Worm (Caenorhabditis elegans) whole organism, young adult: ENCODE results near the gene msp-38.
A peak's percentile ranks its signal among the peaks of the same experiment; 100 is the strongest.

ENCODE experiments used
- C06A6.2 ChIP-seq: fragments of 200-800 bp; sonication (Bioruptor generic); conservative IDR thresholded peaks from 2 replicates; pipeline ENCODE4 v1.3.6; 2022; ENCODE audit warnings: missing genetic modification characterization, missing compliant biosample characterization
- F23B12.7 ChIP-seq: sonication (generic microtip); optimal IDR thresholded peaks from 2 replicates; lab custom pipeline; 2017; ENCODE audit warnings: missing genetic modification characterization, mild to moderate bottlenecking, missing compliant biosample characterization, antibody characterized with exemption, moderate library complexity; ENCODE audit not compliant: insufficient read depth
- F55B11.4 ChIP-seq: sonication (generic microtip); optimal IDR thresholded peaks from 2 replicates; lab custom pipeline; 2016; ENCODE audit warnings: missing compliant biosample characterization, missing genetic modification characterization, borderline replicate concordance; ENCODE audit not compliant: insufficient read depth
- T07F8.4 ChIP-seq: sonication (generic microtip); optimal IDR thresholded peaks from 2 replicates; lab custom pipeline; 2016; ENCODE audit warnings: mild to moderate bottlenecking, missing genetic modification characterization, moderate library complexity, missing compliant biosample characterization
- Y53G8AR.9 ChIP-seq: fragments of 200-800 bp; sonication (Bioruptor generic); conservative IDR thresholded peaks from 2 replicates; pipeline ENCODE4 v1.3.6; 2022; ENCODE audit warnings: missing genetic modification reagents, missing genetic modification characterization, missing compliant biosample characterization
- akir-1 ChIP-seq: fragments of 200-800 bp; sonication (Bioruptor generic); optimal IDR thresholded peaks from 2 replicates; lab custom pipeline; 2018; ENCODE audit warnings: mild to moderate bottlenecking, missing genetic modification characterization, moderate library complexity, missing compliant biosample characterization
- ama-1 ChIP-seq, 3 experiments: fragments of 150-350 bp in 1 of 3; sonication (generic microtip) in 2 of 3; optimal IDR thresholded peaks; 2 replicates each; lab custom pipeline; 2014 to 2018; ENCODE audit warnings: missing biosample characterization in 2 of 3, missing genetic modification characterization in 2 of 3, missing genetic modification reagents in 2 of 3
- atf-7 ChIP-seq: sonication (generic microtip); optimal IDR thresholded peaks from 2 replicates; lab custom pipeline; 2017; ENCODE audit warnings: mild to moderate bottlenecking, missing genetic modification characterization, missing compliant biosample characterization
- attf-5 ChIP-seq: fragments of 200-800 bp; sonication (Bioruptor generic); optimal IDR thresholded peaks from 2 replicates; lab custom pipeline; 2018; ENCODE audit warnings: mild to moderate bottlenecking, missing genetic modification characterization, missing compliant biosample characterization
- ceh-100 ChIP-seq: fragments of 200-800 bp; sonication (Bioruptor generic); IDR thresholded peaks from 2 replicates; pipeline ENCODE4 v1.3.6; 2022; ENCODE audit warnings: missing genetic modification reagents, missing genetic modification characterization, missing compliant biosample characterization
- ceh-27 ChIP-seq: fragments of 200-800 bp; sonication (Bioruptor generic); optimal IDR thresholded peaks from 2 replicates; lab custom pipeline; 2018; ENCODE audit warnings: mild to moderate bottlenecking, missing genetic modification characterization, moderate library complexity, missing compliant biosample characterization
- ceh-40 ChIP-seq: fragments of 200-800 bp; sonication (Bioruptor generic); IDR thresholded peaks from 2 replicates; pipeline ENCODE4 v1.3.6; 2022; ENCODE audit warnings: missing genetic modification characterization, missing compliant biosample characterization
- chd-7 ChIP-seq: sonication (generic microtip); optimal IDR thresholded peaks from 2 replicates; lab custom pipeline; 2016; ENCODE audit warnings: mild to moderate bottlenecking, missing genetic modification characterization, moderate library complexity, missing compliant biosample characterization
- die-1 ChIP-seq: sonication (generic microtip); optimal IDR thresholded peaks from 2 replicates; lab custom pipeline; 2016; ENCODE audit warnings: missing genotype, mild to moderate bottlenecking, missing genetic modification characterization, missing compliant biosample characterization
- dox-1 ChIP-seq: fragments of 200-800 bp; sonication (Bioruptor generic); IDR thresholded peaks from 2 replicates; pipeline ENCODE4 v1.3.6; 2022; ENCODE audit warnings: missing genetic modification reagents, missing genetic modification characterization, missing compliant biosample characterization
- egrh-3 ChIP-seq: fragments of 200-800 bp; sonication (Bioruptor generic); IDR thresholded peaks from 2 replicates; pipeline ENCODE4 v1.3.6; 2022; ENCODE audit warnings: missing genetic modification reagents, missing genetic modification characterization, missing compliant biosample characterization
- gei-17 ChIP-seq: fragments of 200-800 bp; sonication (Bioruptor generic); optimal IDR thresholded peaks from 2 replicates; lab custom pipeline; 2018; ENCODE audit warnings: mild to moderate bottlenecking, missing genetic modification characterization, missing compliant biosample characterization
- hlh-12 ChIP-seq: sonication (generic microtip); optimal IDR thresholded peaks from 2 replicates; lab custom pipeline; 2016; ENCODE audit warnings: missing genetic modification characterization, missing compliant biosample characterization
- hmg-1.2 ChIP-seq: fragments of 200-800 bp; sonication (Bioruptor generic); IDR thresholded peaks from 2 replicates; pipeline ENCODE4 v1.3.6; 2022; ENCODE audit warnings: missing genetic modification reagents, missing genetic modification characterization, missing compliant biosample characterization
- hmg-20 ChIP-seq: fragments of 200-800 bp; sonication (Bioruptor generic); IDR thresholded peaks from 2 replicates; pipeline ENCODE4 v1.3.6; 2022; ENCODE audit warnings: missing genetic modification reagents, missing genetic modification characterization, missing compliant biosample characterization
- lin-40 ChIP-seq: sonication (generic microtip); optimal IDR thresholded peaks from 2 replicates; lab custom pipeline; 2016; ENCODE audit warnings: missing genetic modification characterization, mild to moderate bottlenecking, missing compliant biosample characterization, missing genotype, missing genetic modification reagents
- lsl-1 ChIP-seq: fragments of 200-800 bp; sonication (Bioruptor generic); optimal IDR thresholded peaks from 2 replicates; lab custom pipeline; 2018; ENCODE audit warnings: mild to moderate bottlenecking, missing genetic modification characterization, moderate library complexity, missing compliant biosample characterization
- mcd-1 ChIP-seq: fragments of 200-800 bp; sonication (Bioruptor generic); IDR thresholded peaks from 2 replicates; pipeline ENCODE4 v1.3.6; 2022; ENCODE audit warnings: missing genetic modification reagents, missing genetic modification characterization, missing compliant biosample characterization
- mel-28 ChIP-seq: sonication (generic microtip); optimal IDR thresholded peaks from 2 replicates; lab custom pipeline; 2016; ENCODE audit warnings: borderline replicate concordance, mild to moderate bottlenecking, missing genetic modification characterization, missing compliant biosample characterization
- nhr-179 ChIP-seq: sonication (generic microtip); optimal IDR thresholded peaks from 2 replicates; lab custom pipeline; 2016; ENCODE audit warnings: mild to moderate bottlenecking, missing genetic modification characterization, missing compliant biosample characterization
- nhr-90 ChIP-seq: sonication (generic microtip); optimal IDR thresholded peaks from 2 replicates; lab custom pipeline; 2016; ENCODE audit warnings: missing genotype, mild to moderate bottlenecking, missing genetic modification characterization, missing compliant biosample characterization
- rcor-1 ChIP-seq: fragments of 200-800 bp; sonication (Bioruptor generic); IDR thresholded peaks from 2 replicates; pipeline ENCODE4 v1.3.6; 2022; ENCODE audit warnings: missing genetic modification reagents, missing genetic modification characterization, missing compliant biosample characterization
- rec-8 ChIP-seq, 2 experiments: sonication (generic microtip); optimal IDR thresholded peaks; 2 replicates each; lab custom pipeline; 2016; ENCODE audit warnings: mild to moderate bottlenecking in 2 of 2, missing genetic modification characterization in 2 of 2, missing genetic modification reagents in 2 of 2, missing genotype in 2 of 2, missing biosample characterization in 1 of 2, missing compliant biosample characterization in 1 of 2, moderate library complexity in 1 of 2
- repo-1 ChIP-seq: sonication (generic microtip); optimal IDR thresholded peaks from 2 replicates; lab custom pipeline; 2017; ENCODE audit warnings: mild to moderate bottlenecking, missing genetic modification characterization, missing compliant biosample characterization
- rpc-1 ChIP-seq, 2 experiments: fragments of 150-350 bp in 1 of 2; sonication (generic microtip) in 1 of 2; optimal IDR thresholded peaks; 2 replicates each; lab custom pipeline; 2014 to 2018; ENCODE audit warnings: missing biosample characterization in 1 of 2, missing genetic modification characterization in 1 of 2, missing genetic modification reagents in 1 of 2, missing genotype in 1 of 2
- sdz-38 ChIP-seq: sonication (generic microtip); optimal IDR thresholded peaks from 2 replicates; lab custom pipeline; 2016; ENCODE audit warnings: missing genotype, missing genetic modification characterization, missing compliant biosample characterization
- snpc-1.1 ChIP-seq: sonication (generic microtip); optimal IDR thresholded peaks from 2 replicates; lab custom pipeline; 2017; ENCODE audit warnings: missing genetic modification characterization, mild to moderate bottlenecking, missing compliant biosample characterization, antibody characterized with exemption, moderate library complexity, missing genotype, missing genetic modification reagents; ENCODE audit not compliant: insufficient read depth
- snpc-1.3 ChIP-seq: sonication (generic microtip); optimal IDR thresholded peaks from 2 replicates; lab custom pipeline; 2017; ENCODE audit warnings: missing genetic modification characterization, mild to moderate bottlenecking, missing compliant biosample characterization, antibody characterized with exemption, moderate library complexity, missing genotype, missing genetic modification reagents; ENCODE audit not compliant: insufficient read depth
- snpc-4 ChIP-seq, 5 experiments: fragments of 150-350 bp in 1 of 5; sonication (generic microtip) in 4 of 5; optimal IDR thresholded peaks; 2 replicates each; lab custom pipeline; 2014 to 2018; ENCODE audit warnings: missing genetic modification characterization in 5 of 5, missing biosample characterization in 3 of 5, antibody characterized with exemption in 2 of 5, mild to moderate bottlenecking in 2 of 5, missing compliant biosample characterization in 2 of 5, missing genotype in 2 of 5, moderate library complexity in 2 of 5, missing genetic modification reagents in 1 of 5
- tlf-1 ChIP-seq: fragments of 200-800 bp; sonication (Bioruptor generic); optimal IDR thresholded peaks from 2 replicates; lab custom pipeline; 2018; ENCODE audit warnings: mild to moderate bottlenecking, missing genetic modification characterization, missing compliant biosample characterization
- unc-62 ChIP-seq: fragments of 150-350 bp; optimal IDR thresholded peaks from 2 replicates; lab custom pipeline; 2014; ENCODE audit warnings: missing biosample characterization, missing genetic modification reagents, missing genetic modification characterization
- zfh-2 ChIP-seq: fragments of 200-800 bp; sonication (Bioruptor generic); conservative IDR thresholded peaks from 2 replicates; pipeline ENCODE4 v1.3.6; 2022; ENCODE audit warnings: missing genetic modification reagents, missing genetic modification characterization, missing compliant biosample characterization
- zim-3 ChIP-seq: sonication (generic microtip); optimal IDR thresholded peaks from 2 replicates; lab custom pipeline; 2017; ENCODE audit warnings: mild to moderate bottlenecking, missing genetic modification characterization, moderate library complexity, missing compliant biosample characterization
- ztf-18 ChIP-seq: sonication (generic microtip); optimal IDR thresholded peaks from 2 replicates; lab custom pipeline; 2016; ENCODE audit warnings: missing genotype, mild to moderate bottlenecking, missing genetic modification characterization, missing compliant biosample characterization
- ztf-22 ChIP-seq: fragments of 200-800 bp; sonication (Bioruptor generic); optimal IDR thresholded peaks from 2 replicates; lab custom pipeline; 2018; ENCODE audit warnings: mild to moderate bottlenecking, missing genetic modification characterization, moderate library complexity, missing compliant biosample characterization
- ztf-25 ChIP-seq: fragments of 200-800 bp; sonication (Bioruptor generic); IDR thresholded peaks from 2 replicates; pipeline ENCODE4 v1.3.6; 2022; ENCODE audit warnings: missing genetic modification reagents, missing genetic modification characterization, missing compliant biosample characterization
- ztf-28 ChIP-seq: fragments of 200-800 bp; sonication (Bioruptor generic); IDR thresholded peaks from 2 replicates; pipeline ENCODE4 v1.3.6; 2022; ENCODE audit warnings: missing genetic modification reagents, missing genetic modification characterization, missing compliant biosample characterization
- ztf-3 ChIP-seq: fragments of 200-800 bp; sonication (Bioruptor generic); optimal IDR thresholded peaks from 2 replicates; lab custom pipeline; 2018; ENCODE audit warnings: mild to moderate bottlenecking, missing genetic modification characterization, missing compliant biosample characterization

Gene msp-38

ce11 chrIV:10135817-10136216 is 7.7 kb downstream of the msp-38 start, which contains the start of gene K08F4.5:
Gene K08F4.5, minus strand, starts transcription at chrIV:10135917.
- TF ChIP-seq mcd-1 (no peak), hmg-1.2 (no peak)

ce11 chrIV:10129957-10130356 is 13.6 kb downstream of the msp-38 start, which contains the start of gene glt-3:
Gene glt-3, plus strand, starts transcription at chrIV:10130257.
- TF ChIP-seq dox-1 (GFP tag; lab: Robert Waterston, UW) (no peak), ztf-18 (no peak), hmg-20 (GFP tag; lab: Robert Waterston, UW) (no peak), lin-40 (tag; lab: Kevin White, UChicago) (no peak), mel-28 (tag; lab: Kevin White, UChicago) (no peak), attf-5 (no peak), egrh-3 (GFP tag; lab: Robert Waterston, UW) (no peak), rcor-1 (no peak), nhr-179 (tag; lab: Kevin White, UChicago) (no peak), hlh-12 (tag; lab: Kevin White, UChicago) (no peak), snpc-1.1 (tag; lab: Kevin White, UChicago) (no peak), ama-1 (optimal IDR thresholded peaks at IDR 0.05; lab: Kevin White, UChicago) (no peak), ama-1 (GFP tag; optimal IDR thresholded peaks at IDR 0.05; lab: Kevin White, UChicago) (no peak), akir-1 (no peak), F55B11.4 (tag; lab: Kevin White, UChicago) (no peak), zfh-2 (no peak), zim-3 (tag; lab: Kevin White, UChicago) (no peak), ceh-40 (no peak), snpc-4 (GFP tag; optimal IDR thresholded peaks at IDR 0.05; lab: Kevin White, UChicago) (no peak), snpc-4 (tag; optimal IDR thresholded peaks at IDR 0.05; lab: Kevin White, UChicago) (no peak), unc-62 (GFP tag; lab: Kevin White, UChicago) (no peak)
- TF ChIP-seq, all 124 proteins: peak for 0

DNA sequence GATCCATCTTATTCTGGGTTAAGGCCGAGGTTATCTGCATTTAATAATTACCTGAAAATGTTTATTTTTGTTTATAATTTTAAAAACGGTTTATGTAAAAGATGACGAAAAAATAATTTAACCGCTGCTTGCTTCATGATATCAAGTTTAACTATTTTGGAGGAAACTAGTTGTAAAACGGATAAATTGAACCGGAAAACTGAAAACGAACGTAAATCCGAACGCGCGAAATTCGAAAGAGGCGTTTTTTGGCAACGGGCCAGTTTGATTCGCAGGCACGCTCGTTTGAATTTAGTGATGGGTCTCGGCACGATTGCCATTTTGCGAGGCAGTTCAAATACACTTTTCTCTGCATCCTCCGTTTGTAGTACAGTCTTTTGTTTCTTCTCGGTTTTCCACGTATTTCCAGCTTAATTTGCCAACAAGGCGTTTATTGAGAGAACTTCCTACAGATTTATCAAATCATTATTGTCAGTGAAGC is 14.6 kb downstream of the msp-38 start, which contains the start of the genes gtbp-1 and K08F4.3:
gtbp-1 (minus strand) TSS at position 51 of the 481 bp plus-strand sequence.
K08F4.3 (plus strand) TSS at position 352 of the 481 bp plus-strand sequence.
- no peak for TF ChIP-seq T07F8.4 (tag; lab: Kevin White, UChicago)
- TF ChIP-seq snpc-1.3, result no peak
- TF ChIP-seq gei-17 (GFP tag; lab: Kevin White, UChicago), result no peak
- TF ChIP-seq C06A6.2, result no peak
- peak; percentile 72 for TF ChIP-seq mcd-1
- no peak for TF ChIP-seq nhr-90 (tag; lab: Kevin White, UChicago)
- TF ChIP-seq atf-7 (tag; lab: Kevin White, UChicago), result no peak
- TF ChIP-seq rpc-1 (optimal IDR thresholded peaks at IDR 0.05; lab: Kevin White, UChicago), result no peak
- TF ChIP-seq rpc-1 (tag; optimal IDR thresholded peaks at IDR 0.05; lab: Kevin White, UChicago), result no peak
- TF ChIP-seq snpc-1.1 (tag; lab: Kevin White, UChicago), result peak; percentile 10
- TF ChIP-seq F23B12.7 (tag; lab: Kevin White, UChicago), result peak; percentile 50
- TF ChIP-seq ceh-100, result 0 out of 2 replicates have a peak, but pooled peaks have one; percentile 52
- TF ChIP-seq hmg-1.2, result peak; percentile 80
- TF ChIP-seq chd-7, result no peak
- TF ChIP-seq ceh-40, result no peak
- TF ChIP-seq ztf-18, result no peak
- TF ChIP-seq ztf-28 (GFP tag; lab: Robert Waterston, UW), result no peak
- peak; percentile 34 for TF ChIP-seq ceh-27 (GFP tag; lab: Kevin White, UChicago)
- TF ChIP-seq tlf-1 (GFP tag; lab: Kevin White, UChicago), result no peak
- TF ChIP-seq sdz-38 (tag; lab: Kevin White, UChicago), result no peak
- no peak for TF ChIP-seq repo-1 (tag; lab: Kevin White, UChicago)
- TF ChIP-seq lsl-1 (GFP tag; lab: Kevin White, UChicago), result peak; percentile 59
- TF ChIP-seq ztf-25 (GFP tag; lab: Robert Waterston, UW), result no peak
- TF ChIP-seq ztf-3, result no peak
- no peak; the same call in 1 of the 2 replicates for TF ChIP-seq dox-1 (GFP tag; lab: Robert Waterston, UW)
- TF ChIP-seq Y53G8AR.9 (GFP tag; lab: Robert Waterston, UW), result no peak
- TF ChIP-seq ztf-22 (GFP tag; lab: Kevin White, UChicago), result no peak
- no peak for TF ChIP-seq die-1 (tag; lab: Kevin White, UChicago)
- TF ChIP-seq rec-8 (tag; optimal IDR thresholded peaks at IDR 0.05; lab: Kevin White, UChicago), result no peak
